Worm (Caenorhabditis elegans) whole organism, L2 larva: ENCODE results near the gene F31F7.1.

Source experiments
- C34F6.9 ChIP-seq: fragments of 150-350 bp; optimal IDR thresholded peaks from 2 replicates; lab custom pipeline; 2014; ENCODE audit warnings: missing biosample characterization, missing genetic modification characterization
- F13H6.1 ChIP-seq: sonication (generic microtip); optimal IDR thresholded peaks from 2 replicates; lab custom pipeline; 2016; ENCODE audit warnings: missing genetic modification characterization, missing compliant biosample characterization
- Y55F3AM.14 ChIP-seq: fragments of 200-800 bp; sonication (Bioruptor generic); optimal IDR thresholded peaks from 2 replicates; lab custom pipeline; 2018; ENCODE audit warnings: mild to moderate bottlenecking, missing genetic modification characterization, missing compliant biosample characterization
- ZK546.5 ChIP-seq: sonication (generic microtip); optimal IDR thresholded peaks from 2 replicates; lab custom pipeline; 2017; ENCODE audit warnings: missing biosample characterization, missing genetic modification characterization
- alr-1 ChIP-seq: fragments of 150-350 bp; optimal IDR thresholded peaks from 2 replicates; lab custom pipeline; 2014; ENCODE audit warnings: missing biosample characterization, missing genetic modification characterization
- aly-2 ChIP-seq: fragments of 150-350 bp; optimal IDR thresholded peaks from 2 replicates; lab custom pipeline; 2014; ENCODE audit warnings: missing biosample characterization, missing genetic modification characterization
- ama-1 ChIP-seq: fragments of 150-350 bp; optimal IDR thresholded peaks from 2 replicates; lab custom pipeline; 2018; ENCODE audit warnings: inconsistent platforms
- ceh-16 ChIP-seq: fragments of 150-350 bp; optimal IDR thresholded peaks from 2 replicates; lab custom pipeline; 2014; ENCODE audit warnings: missing biosample characterization, missing genetic modification characterization
- ceh-82 ChIP-seq: fragments of 150-350 bp; optimal IDR thresholded peaks from 2 replicates; lab custom pipeline; 2014; ENCODE audit warnings: missing biosample characterization, missing genetic modification characterization
- crh-2 ChIP-seq: sonication (generic microtip); optimal IDR thresholded peaks from 2 replicates; lab custom pipeline; 2017; ENCODE audit warnings: missing biosample characterization, missing genetic modification characterization
- dmd-4 ChIP-seq: sonication (generic microtip); optimal IDR thresholded peaks from 2 replicates; lab custom pipeline; 2017; ENCODE audit warnings: missing biosample characterization, missing genetic modification characterization
- egl-27 ChIP-seq: sonication (generic microtip); optimal IDR thresholded peaks from 3 replicates; lab custom pipeline; 2017; ENCODE audit warnings: missing biosample characterization, missing genetic modification reagents, missing genetic modification characterization
- elt-1 ChIP-seq: fragments of 150-350 bp; optimal IDR thresholded peaks from 2 replicates; lab custom pipeline; 2014; ENCODE audit warnings: missing biosample characterization, missing genetic modification characterization
- elt-3 ChIP-seq: sonication (generic microtip); optimal IDR thresholded peaks from 2 replicates; lab custom pipeline; 2017; ENCODE audit warnings: missing biosample characterization, missing genetic modification characterization
- fos-1 ChIP-seq: fragments of 150-350 bp; optimal IDR thresholded peaks from 2 replicates; lab custom pipeline; 2014; ENCODE audit warnings: missing biosample characterization, missing genetic modification characterization
- gmeb-1 ChIP-seq: fragments of 150-350 bp; optimal IDR thresholded peaks from 2 replicates; lab custom pipeline; 2014; ENCODE audit warnings: missing biosample characterization, missing genetic modification characterization
- lin-11 ChIP-seq: fragments of 150-350 bp; sonication (generic microtip); optimal IDR thresholded peaks from 2 replicates; lab custom pipeline; 2014; ENCODE audit warnings: missing biosample characterization, missing genetic modification characterization, inconsistent platforms, mixed read lengths
- lin-13 ChIP-seq: fragments of 150-350 bp; optimal IDR thresholded peaks from 2 replicates; lab custom pipeline; 2014; ENCODE audit warnings: missing biosample characterization, missing genetic modification reagents, missing genetic modification characterization
- lin-39 ChIP-seq: fragments of 150-350 bp; optimal IDR thresholded peaks from 2 replicates; lab custom pipeline; 2014; ENCODE audit warnings: missing biosample characterization, missing genetic modification reagents, missing genetic modification characterization
- lsy-2 ChIP-seq, 2 experiments: fragments of 150-350 bp in 1 of 2; sonication (generic microtip) in 1 of 2; optimal IDR thresholded peaks; 2 replicates each; lab custom pipeline; 2014 to 2017; ENCODE audit warnings: missing biosample characterization in 2 of 2, missing genetic modification characterization in 2 of 2
- mab-5 ChIP-seq: fragments of 150-350 bp; optimal IDR thresholded peaks from 2 replicates; lab custom pipeline; 2014; ENCODE audit warnings: missing biosample characterization, missing genetic modification characterization
- mbf-1 ChIP-seq: sonication (generic microtip); optimal IDR thresholded peaks from 2 replicates; lab custom pipeline; 2017; ENCODE audit warnings: missing biosample characterization, missing genetic modification characterization
- mdl-1 ChIP-seq, 2 experiments: fragments of 150-350 bp in 1 of 2; sonication (generic microtip) in 1 of 2; optimal IDR thresholded peaks; 2 replicates each; lab custom pipeline; 2017; ENCODE audit warnings: missing biosample characterization in 2 of 2, missing genetic modification characterization in 2 of 2
- nhr-10 ChIP-seq: sonication (generic microtip); optimal IDR thresholded peaks from 2 replicates; lab custom pipeline; 2017; ENCODE audit warnings: missing biosample characterization, missing genetic modification characterization
- nhr-11 ChIP-seq: fragments of 150-350 bp; optimal IDR thresholded peaks from 2 replicates; lab custom pipeline; 2014; ENCODE audit warnings: missing biosample characterization, missing genetic modification characterization
- nhr-12 ChIP-seq: fragments of 150-350 bp; optimal IDR thresholded peaks from 2 replicates; lab custom pipeline; 2014; ENCODE audit warnings: missing biosample characterization, missing genetic modification characterization
- nhr-129 ChIP-seq: fragments of 150-350 bp; optimal IDR thresholded peaks from 2 replicates; lab custom pipeline; 2014; ENCODE audit warnings: missing biosample characterization, missing genetic modification characterization
- nhr-21 ChIP-seq: fragments of 150-350 bp; optimal IDR thresholded peaks from 2 replicates; lab custom pipeline; 2014; ENCODE audit warnings: missing biosample characterization, missing genetic modification characterization
- nhr-23 ChIP-seq: fragments of 150-350 bp; optimal IDR thresholded peaks from 2 replicates; lab custom pipeline; 2014; ENCODE audit warnings: missing biosample characterization, missing genetic modification reagents, missing genetic modification characterization
- nhr-237 ChIP-seq: fragments of 150-350 bp; optimal IDR thresholded peaks from 2 replicates; lab custom pipeline; 2014; ENCODE audit warnings: missing biosample characterization, missing genetic modification characterization
- nhr-25 ChIP-seq: fragments of 150-350 bp; sonication (generic microtip); optimal IDR thresholded peaks from 3 replicates; lab custom pipeline; 2014; ENCODE audit warnings: missing biosample characterization, missing genetic modification characterization
- nhr-6 ChIP-seq: fragments of 150-350 bp; optimal IDR thresholded peaks from 2 replicates; lab custom pipeline; 2014; ENCODE audit warnings: missing biosample characterization, missing genetic modification characterization
- nhr-77 ChIP-seq: fragments of 150-350 bp; optimal IDR thresholded peaks from 2 replicates; lab custom pipeline; 2014; ENCODE audit warnings: missing biosample characterization, missing genetic modification characterization
- peb-1 ChIP-seq: fragments of 150-350 bp; optimal IDR thresholded peaks from 2 replicates; lab custom pipeline; 2014; ENCODE audit warnings: missing biosample characterization, missing genetic modification characterization
- sem-4 ChIP-seq: fragments of 150-350 bp; optimal IDR thresholded peaks from 2 replicates; lab custom pipeline; 2014; ENCODE audit warnings: missing biosample characterization, missing genetic modification reagents, missing genetic modification characterization
- skn-1 ChIP-seq: sonication (generic microtip); optimal IDR thresholded peaks from 2 replicates; lab custom pipeline; 2017; ENCODE audit warnings: missing biosample characterization, missing genetic modification characterization
- sma-3 ChIP-seq: sonication (generic microtip); optimal IDR thresholded peaks from 2 replicates; lab custom pipeline; 2016; ENCODE audit warnings: missing genetic modification reagents, missing genetic modification characterization, missing compliant biosample characterization
- sma-9 ChIP-seq, 2 experiments: fragments of 150-350 bp in 1 of 2; sonication (generic microtip) in 1 of 2; optimal IDR thresholded peaks; 2 replicates each; lab custom pipeline; 2014 to 2016; ENCODE audit warnings: missing genetic modification characterization in 2 of 2, mild to moderate bottlenecking in 1 of 2, missing biosample characterization in 1 of 2, missing compliant biosample characterization in 1 of 2, missing genetic modification reagents in 1 of 2, moderate library complexity in 1 of 2
- snpc-4 ChIP-seq: fragments of 150-350 bp; optimal IDR thresholded peaks from 2 replicates; lab custom pipeline; 2014; ENCODE audit warnings: missing biosample characterization, missing genetic modification characterization
- unc-39 ChIP-seq: fragments of 150-350 bp; optimal IDR thresholded peaks from 2 replicates; lab custom pipeline; 2014; ENCODE audit warnings: missing biosample characterization, missing genetic modification characterization
- unc-55 ChIP-seq: fragments of 150-350 bp; sonication (generic microtip); optimal IDR thresholded peaks from 3 replicates; lab custom pipeline; 2014; ENCODE audit warnings: missing biosample characterization, missing genetic modification reagents, missing genetic modification characterization
- unc-62 ChIP-seq: fragments of 150-350 bp; optimal IDR thresholded peaks from 2 replicates; lab custom pipeline; 2014; ENCODE audit warnings: missing biosample characterization, missing genetic modification reagents, missing genetic modification characterization
- zag-1 ChIP-seq: fragments of 150-350 bp; optimal IDR thresholded peaks from 2 replicates; lab custom pipeline; 2014; ENCODE audit warnings: missing biosample characterization, missing genetic modification characterization
- ztf-1 ChIP-seq: fragments of 200-800 bp; sonication (Bioruptor generic); conservative IDR thresholded peaks from 2 replicates; pipeline ENCODE4 v1.3.6; 2022; ENCODE audit warnings: missing genetic modification characterization, missing compliant biosample characterization
- ztf-11 ChIP-seq: sonication (generic microtip); optimal IDR thresholded peaks from 2 replicates; lab custom pipeline; 2017; ENCODE audit warnings: missing biosample characterization, missing genetic modification characterization
- ztf-4 ChIP-seq: fragments of 150-350 bp; optimal IDR thresholded peaks from 2 replicates; lab custom pipeline; 2014; ENCODE audit warnings: missing biosample characterization, missing genetic modification characterization

Gene F31F7.1

DNA sequence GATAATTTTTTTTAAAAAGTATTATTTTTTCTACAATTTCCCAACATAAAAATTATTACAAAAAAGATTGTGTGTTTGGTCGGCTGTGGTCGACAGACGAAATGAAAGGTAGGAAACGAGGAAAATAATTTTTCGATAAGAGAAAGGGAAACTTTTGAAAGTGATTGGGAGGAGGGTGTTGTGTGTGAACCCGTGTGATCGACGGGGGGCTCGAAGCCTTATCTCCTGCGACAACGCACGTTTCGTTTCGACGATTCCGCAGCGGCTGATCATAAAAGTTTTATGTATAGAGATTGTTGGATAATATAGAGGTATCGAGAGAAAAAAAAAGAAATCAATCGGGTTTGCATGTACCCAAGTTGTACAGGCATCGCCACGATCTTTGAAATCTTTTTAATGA lies 33.0 kb upstream of the F31F7.1 start (continued):
- TF ChIP-seq nhr-77 (tag; lab: Kevin White, UChicago) (no peak), nhr-6 (tag; lab: Kevin White, UChicago) (no peak), egl-27 (tag; lab: Kevin White, UChicago) (peak; percentile 1), elt-3 (tag; lab: Kevin White, UChicago) (no peak), C34F6.9 (tag; lab: Kevin White, UChicago) (no peak), gmeb-1 (tag; lab: Kevin White, UChicago) (peak; percentile 13), elt-1 (tag; lab: Kevin White, UChicago) (no peak), ztf-11 (no peak), peb-1 (tag; lab: Kevin White, UChicago) (no peak), crh-2 (tag; lab: Kevin White, UChicago) (peak; percentile 24), ztf-1 (GFP tag; lab: Robert Waterston, UW) (no peak), mab-5 (no peak), ceh-82 (tag; lab: Kevin White, UChicago) (no peak), nhr-10 (tag; lab: Kevin White, UChicago) (no peak)

DNA sequence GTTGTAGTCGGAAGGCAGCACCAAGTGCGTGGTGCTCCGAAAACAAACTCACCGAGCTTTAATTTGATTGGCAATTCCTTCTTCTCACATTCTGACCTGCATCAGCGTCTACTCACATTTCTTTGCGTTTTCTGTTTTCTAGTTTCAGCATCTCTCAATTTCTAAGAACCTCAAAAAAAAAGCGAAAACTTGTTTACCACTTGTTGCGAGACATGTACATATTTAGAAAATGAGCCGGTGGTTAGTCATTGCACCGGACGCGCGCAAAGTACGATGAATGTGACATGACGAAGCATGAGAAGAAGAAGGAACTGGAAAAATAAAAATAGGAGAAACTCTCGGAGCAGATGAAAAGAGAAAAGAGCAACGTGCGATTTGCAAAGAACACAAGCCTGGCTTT lies 31.6 kb upstream of the F31F7.1 start:
- no peak for TF ChIP-seq ceh-82 (tag; lab: Kevin White, UChicago)
- TF ChIP-seq Y55F3AM.14 (GFP tag; lab: Kevin White, UChicago), result no peak
- peak; percentile 36 for TF ChIP-seq C34F6.9 (tag; lab: Kevin White, UChicago)
- peak; percentile 70 for TF ChIP-seq lin-11 (tag; lab: Kevin White, UChicago)
- TF ChIP-seq alr-1 (tag; lab: Kevin White, UChicago), result peak; percentile 43
- no peak for TF ChIP-seq dmd-4
- TF ChIP-seq lsy-2 (tag; optimal IDR thresholded peaks at IDR 0.05; lab: Kevin White, UChicago), result peak in 1 of 2 experiments; percentile 19
- TF ChIP-seq nhr-12 (tag; lab: Kevin White, UChicago), result no peak
- TF ChIP-seq egl-27 (tag; lab: Kevin White, UChicago), result no peak
- TF ChIP-seq mbf-1 (tag; lab: Kevin White, UChicago), result no peak
- peak; percentile 23 for TF ChIP-seq nhr-129 (tag; lab: Kevin White, UChicago)
- no peak for TF ChIP-seq nhr-23
- no peak for TF ChIP-seq crh-2 (tag; lab: Kevin White, UChicago)
- TF ChIP-seq sma-3 (GFP tag; lab: Kevin White, UChicago), result no peak
- peak; percentile 53 for TF ChIP-seq nhr-21 (tag; lab: Kevin White, UChicago)

DNA sequence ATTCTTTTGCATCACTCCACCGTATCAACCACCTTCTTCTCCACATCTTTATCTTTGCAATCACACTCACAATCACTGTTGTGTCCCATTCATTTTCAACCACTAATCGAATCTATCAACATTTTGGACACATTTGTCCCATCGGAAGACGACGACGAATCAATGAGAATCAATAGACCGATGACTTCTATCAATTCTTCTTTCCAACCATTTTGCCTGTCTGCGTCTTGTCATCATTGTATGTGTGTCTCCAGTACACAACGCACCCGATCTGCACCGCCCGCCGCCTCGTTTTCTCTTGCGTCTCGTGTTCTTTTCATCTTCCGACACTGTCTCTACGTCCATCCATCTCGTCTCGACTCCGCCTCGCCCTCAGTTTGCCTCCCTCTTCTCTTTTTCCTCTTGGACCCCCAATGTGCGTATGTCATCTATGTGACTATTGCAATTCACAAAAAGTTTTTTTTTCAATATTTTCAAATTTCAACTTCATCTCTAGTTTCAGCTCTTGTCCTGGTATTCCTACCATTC lies 29.7 kb upstream of the F31F7.1 start, which contains the start of gene dmd-7:
Gene dmd-7 (plus strand): TSS at position 478 of the 528 bp plus-strand sequence.
- TF ChIP-seq nhr-11 (tag; lab: Kevin White, UChicago) (no peak), nhr-237 (tag; lab: Kevin White, UChicago) (no peak), F13H6.1 (peak; percentile 96), Y55F3AM.14 (GFP tag; lab: Kevin White, UChicago) (peak; percentile 82), fos-1 (tag; lab: Kevin White, UChicago) (peak; percentile 69), gmeb-1 (tag; lab: Kevin White, UChicago) (peak; percentile 57), nhr-6 (tag; lab: Kevin White, UChicago) (peak; percentile 78), ama-1 (lab: Kevin White, UChicago) (no peak), crh-2 (tag; lab: Kevin White, UChicago) (peak; percentile 89), mbf-1 (tag; lab: Kevin White, UChicago) (no peak), nhr-10 (tag; lab: Kevin White, UChicago) (peak; percentile 3), nhr-77 (tag; lab: Kevin White, UChicago) (no peak), peb-1 (tag; lab: Kevin White, UChicago) (no peak), sem-4 (tag; lab: Kevin White, UChicago) (peak; percentile 87), C34F6.9 (tag; lab: Kevin White, UChicago) (peak; percentile 70), ztf-4 (tag; lab: Kevin White, UChicago) (peak; percentile 65), nhr-21 (tag; lab: Kevin White, UChicago) (peak; percentile 97), aly-2 (tag; lab: Kevin White, UChicago) (no peak), zag-1 (tag; lab: Kevin White, UChicago) (peak; percentile 59), ztf-1 (GFP tag; lab: Robert Waterston, UW) (no peak), unc-55 (peak; percentile 49), nhr-12 (tag; lab: Kevin White, UChicago) (no peak), lin-13 (GFP tag; lab: Kevin White, UChicago) (peak; percentile 69), alr-1 (tag; lab: Kevin White, UChicago) (no peak), ZK546.5 (no peak), lsy-2 (tag; optimal IDR thresholded peaks at IDR 0.05; lab: Kevin White, UChicago) (peak; percentile 50 to 82), sma-9 (GFP tag; optimal IDR thresholded peaks at IDR 0.05; lab: Kevin White, UChicago) (peak; percentile 100), sma-9 (tag; optimal IDR thresholded peaks at IDR 0.05; lab: Kevin White, UChicago) (peak; percentile 96), lin-11 (tag; lab: Kevin White, UChicago) (peak; percentile 51), mdl-1 (tag; optimal IDR thresholded peaks at IDR 0.05; lab: Kevin White, UChicago) (peak; percentile 76 to 85), snpc-4 (tag; lab: Kevin White, UChicago) (peak; percentile 14), elt-3 (tag; lab: Kevin White, UChicago) (no peak), ceh-16 (tag; lab: Kevin White, UChicago) (peak; percentile 52), elt-1 (tag; lab: Kevin White, UChicago) (no peak), ztf-11 (no peak), unc-62 (GFP tag; lab: Kevin White, UChicago) (no peak), lin-39 (no peak), skn-1 (tag; lab: Kevin White, UChicago) (no peak), dmd-4 (no peak), ceh-82 (tag; lab: Kevin White, UChicago) (no peak), unc-39 (tag; lab: Kevin White, UChicago) (no peak), nhr-25 (tag; lab: Kevin White, UChicago) (peak; percentile 92)
